Worm (Caenorhabditis elegans) whole organism, L4 larva: ENCODE data around the gene pptr-2.

Source experiments
- F49E8.2 ChIP-seq: sonication (generic microtip); optimal IDR thresholded peaks from 2 replicates; lab custom pipeline; 2016; ENCODE audit warnings: missing compliant biosample characterization, mild to moderate bottlenecking, missing genetic modification characterization, borderline replicate concordance
- R02D3.7 ChIP-seq: fragments of 150-350 bp; sonication (generic microtip); optimal IDR thresholded peaks from 3 replicates; lab custom pipeline; 2014; ENCODE audit warnings: missing biosample characterization, missing genetic modification characterization
- Y105C5A.15 ChIP-seq: fragments of 200-800 bp; sonication (Bioruptor generic); IDR thresholded peaks from 2 replicates; pipeline ENCODE4 v1.3.6; 2022; ENCODE audit warnings: missing genetic modification characterization, missing compliant biosample characterization
- Y75B8A.6 ChIP-seq: fragments of 200-800 bp; sonication (Bioruptor generic); IDR thresholded peaks from 2 replicates; pipeline ENCODE4 v1.3.6; 2022; ENCODE audit warnings: missing genetic modification reagents, missing genetic modification characterization, missing compliant biosample characterization
- ama-1 ChIP-seq: fragments of 150-350 bp; optimal IDR thresholded peaks from 2 replicates; lab custom pipeline; 2014; ENCODE audit warnings: inconsistent platforms, mixed read lengths
- arid-1 ChIP-seq: fragments of 200-800 bp; sonication (Bioruptor generic); conservative IDR thresholded peaks from 2 replicates; pipeline ENCODE4 v1.3.6; 2022; ENCODE audit warnings: missing genetic modification reagents, missing genetic modification characterization, missing compliant biosample characterization
- ceh-44 ChIP-seq: fragments of 200-800 bp; sonication (Bioruptor generic); IDR thresholded peaks from 2 replicates; pipeline ENCODE4 v1.3.6; 2022; ENCODE audit warnings: missing genetic modification reagents, missing genetic modification characterization, missing compliant biosample characterization
- ctbp-1 ChIP-seq: fragments of 200-800 bp; sonication (Bioruptor generic); IDR thresholded peaks from 2 replicates; pipeline ENCODE4 v1.3.6; 2022; ENCODE audit warnings: missing genetic modification reagents, missing genetic modification characterization, missing compliant biosample characterization
- daf-16 ChIP-seq, 3 experiments: sonication (generic microtip); optimal IDR thresholded peaks; 2 replicates each; lab custom pipeline; 2016 to 2017; ENCODE audit warnings: missing genetic modification characterization in 3 of 3, missing genetic modification reagents in 3 of 3, mild to moderate bottlenecking in 2 of 3, missing compliant biosample characterization in 2 of 3, missing biosample characterization in 1 of 3, moderate library complexity in 1 of 3
- daf-19 ChIP-seq: fragments of 200-800 bp; sonication (Bioruptor generic); conservative IDR thresholded peaks from 2 replicates; pipeline ENCODE4 v1.3.6; 2022; ENCODE audit warnings: missing genetic modification characterization, missing compliant biosample characterization
- daf-8 ChIP-seq: fragments of 200-800 bp; sonication (Bioruptor generic); IDR thresholded peaks from 2 replicates; pipeline ENCODE4 v1.3.6; 2022; ENCODE audit warnings: missing genetic modification characterization, missing compliant biosample characterization
- dmd-6 ChIP-seq: fragments of 200-800 bp; sonication (Bioruptor generic); IDR thresholded peaks from 2 replicates; pipeline ENCODE4 v1.3.6; 2022; ENCODE audit warnings: missing genetic modification reagents, missing genetic modification characterization, missing compliant biosample characterization
- dve-1 ChIP-seq: sonication (generic microtip); optimal IDR thresholded peaks from 2 replicates; lab custom pipeline; 2017; ENCODE audit warnings: antibody characterized with exemption, mild to moderate bottlenecking, missing genetic modification characterization, missing compliant biosample characterization; ENCODE audit not compliant: insufficient read depth
- hlh-11 ChIP-seq: fragments of 200-800 bp; sonication (Bioruptor generic); optimal IDR thresholded peaks from 2 replicates; lab custom pipeline; 2018; ENCODE audit warnings: mild to moderate bottlenecking, missing genetic modification characterization, missing compliant biosample characterization
- hmg-1.1 ChIP-seq: fragments of 200-800 bp; sonication (Bioruptor generic); IDR thresholded peaks from 2 replicates; pipeline ENCODE4 v1.3.6; 2022; ENCODE audit warnings: missing genetic modification reagents, missing genetic modification characterization, missing compliant biosample characterization
- lin-1 ChIP-seq: fragments of 200-800 bp; sonication (Bioruptor generic); IDR thresholded peaks from 2 replicates; pipeline ENCODE4 v1.3.6; 2022; ENCODE audit warnings: missing genetic modification reagents, missing genetic modification characterization, missing compliant biosample characterization
- lin-15B ChIP-seq: fragments of 150-350 bp; sonication (generic microtip); optimal IDR thresholded peaks from 3 replicates; lab custom pipeline; 2014; ENCODE audit warnings: missing biosample characterization, missing genetic modification characterization
- lin-29 ChIP-seq: fragments of 200-800 bp; sonication (Bioruptor generic); IDR thresholded peaks from 2 replicates; pipeline ENCODE4 v1.3.6; 2022; ENCODE audit warnings: missing genetic modification reagents, missing genetic modification characterization, missing compliant biosample characterization
- lir-3 ChIP-seq: sonication (generic microtip); optimal IDR thresholded peaks from 2 replicates; lab custom pipeline; 2016; ENCODE audit warnings: mild to moderate bottlenecking, missing genetic modification characterization, missing compliant biosample characterization
- madf-5 ChIP-seq, 2 experiments: fragments of 200-800 bp; sonication (Bioruptor generic); IDR thresholded peaks; 2 replicates each; pipeline ENCODE4 v1.3.6; 2022; ENCODE audit warnings: missing compliant biosample characterization in 2 of 2, missing genetic modification characterization in 2 of 2
- mdl-1 ChIP-seq, 2 experiments: fragments of 150-350 bp in 1 of 2; sonication (generic microtip) in 1 of 2; optimal IDR thresholded peaks; 2 replicates each; lab custom pipeline; 2014 to 2017; ENCODE audit warnings: missing biosample characterization in 2 of 2, missing genetic modification characterization in 2 of 2
- nhr-10 ChIP-seq: fragments of 150-350 bp; optimal IDR thresholded peaks from 2 replicates; lab custom pipeline; 2014; ENCODE audit warnings: missing biosample characterization, missing genetic modification characterization
- nhr-11 ChIP-seq: fragments of 150-350 bp; optimal IDR thresholded peaks from 2 replicates; lab custom pipeline; 2014; ENCODE audit warnings: missing biosample characterization, missing genetic modification characterization
- nhr-237 ChIP-seq: sonication (generic microtip); optimal IDR thresholded peaks from 2 replicates; lab custom pipeline; 2017; ENCODE audit warnings: missing biosample characterization, missing genetic modification characterization
- nhr-28 ChIP-seq: fragments of 150-350 bp; optimal IDR thresholded peaks from 2 replicates; lab custom pipeline; 2014; ENCODE audit warnings: missing biosample characterization, missing genetic modification characterization
- nhr-42 ChIP-seq: fragments of 200-800 bp; sonication (Bioruptor generic); IDR thresholded peaks from 2 replicates; pipeline ENCODE4 v1.3.6; 2022; ENCODE audit warnings: missing genetic modification characterization, missing compliant biosample characterization
- nhr-76 ChIP-seq: fragments of 150-350 bp; optimal IDR thresholded peaks from 2 replicates; lab custom pipeline; 2014; ENCODE audit warnings: missing biosample characterization, missing genetic modification characterization
- nhr-77 ChIP-seq: fragments of 150-350 bp; optimal IDR thresholded peaks from 2 replicates; lab custom pipeline; 2014; ENCODE audit warnings: missing biosample characterization, missing genetic modification characterization
- pqm-1 ChIP-seq: sonication (generic microtip); optimal IDR thresholded peaks from 2 replicates; lab custom pipeline; 2017; ENCODE audit warnings: missing biosample characterization, missing genetic modification characterization
- saeg-2 ChIP-seq: fragments of 200-800 bp; sonication (Bioruptor generic); IDR thresholded peaks from 2 replicates; pipeline ENCODE4 v1.3.6; 2022; ENCODE audit warnings: missing genetic modification reagents, missing genetic modification characterization, missing compliant biosample characterization
- sdz-12 ChIP-seq: fragments of 200-800 bp; sonication (Bioruptor generic); optimal IDR thresholded peaks from 2 replicates; lab custom pipeline; 2018; ENCODE audit warnings: mild to moderate bottlenecking, missing genetic modification characterization, missing compliant biosample characterization
- set-16 ChIP-seq: fragments of 200-800 bp; sonication (Bioruptor generic); IDR thresholded peaks from 2 replicates; pipeline ENCODE4 v1.3.6; 2022; ENCODE audit warnings: missing genetic modification reagents, missing genetic modification characterization, missing compliant biosample characterization
- tag-97 ChIP-seq: fragments of 200-800 bp; sonication (Bioruptor generic); IDR thresholded peaks from 2 replicates; pipeline ENCODE4 v1.3.6; 2022; ENCODE audit warnings: missing genetic modification characterization, missing compliant biosample characterization
- unc-39 ChIP-seq: sonication (generic microtip); optimal IDR thresholded peaks from 2 replicates; lab custom pipeline; 2017; ENCODE audit warnings: missing biosample characterization, missing genetic modification characterization
- unc-62 ChIP-seq, 3 experiments: fragments of 150-350 bp in 1 of 3; sonication (generic microtip); optimal IDR thresholded peaks in 2 of 3; peaks in 1 of 3; 1 replicate in 1 of 3; 2 replicates in 2 of 3; lab custom pipeline; 2014 to 2017; ENCODE audit warnings: missing biosample characterization in 3 of 3, missing genetic modification characterization in 3 of 3, missing genetic modification reagents in 3 of 3, missing genotype in 1 of 3
- zfp-2 ChIP-seq: sonication (generic microtip); optimal IDR thresholded peaks from 2 replicates; lab custom pipeline; 2016; ENCODE audit warnings: mild to moderate bottlenecking, missing genetic modification characterization, missing compliant biosample characterization
- zfp-3 ChIP-seq: fragments of 200-800 bp; sonication (Bioruptor generic); conservative IDR thresholded peaks from 2 replicates; pipeline ENCODE4 v1.3.6; 2022; ENCODE audit warnings: missing genetic modification reagents, missing genetic modification characterization, missing compliant biosample characterization
- zip-11 ChIP-seq: fragments of 200-800 bp; sonication (Bioruptor generic); IDR thresholded peaks from 2 replicates; pipeline ENCODE4 v1.3.6; 2022; ENCODE audit warnings: missing genetic modification characterization, missing compliant biosample characterization
- ztf-7 ChIP-seq: fragments of 150-350 bp; optimal IDR thresholded peaks from 2 replicates; lab custom pipeline; 2014; ENCODE audit warnings: missing biosample characterization, missing genetic modification characterization

The pptr-2 gene

ce11 chrV:11082475-11082874 is 47.7 kb upstream of the pptr-2 start (continued):
- no peak for TF ChIP-seq daf-19 (GFP tag; lab: Robert Waterston, UW)
- TF ChIP-seq pqm-1 (tag; lab: Kevin White, UChicago): no peak
- TF ChIP-seq mdl-1 (tag; optimal IDR thresholded peaks at IDR 0.05; lab: Kevin White, UChicago): no peak
- TF ChIP-seq nhr-76 (tag; lab: Kevin White, UChicago): no peak
- no peak for TF ChIP-seq nhr-10 (tag; lab: Kevin White, UChicago)
- TF ChIP-seq zfp-2 (tag; lab: Kevin White, UChicago): no peak
- no peak for TF ChIP-seq saeg-2 (GFP tag; lab: Robert Waterston, UW)
- no peak for TF ChIP-seq F49E8.2
- no peak for TF ChIP-seq lir-3 (tag; lab: Kevin White, UChicago)
- TF ChIP-seq ceh-44 (GFP tag; lab: Robert Waterston, UW): no peak

ce11 chrV:11080345-11081102 is 45.8 kb upstream of the pptr-2 start, which contains the start of gene act-1:
Gene act-1, plus strand, starts transcription at chrV:11081052.
- TF ChIP-seq unc-39 (tag; lab: Kevin White, UChicago) (no peak), dmd-6 (GFP tag; lab: Robert Waterston, UW) (0 out of 2 replicates have a peak, but pooled peaks have one; percentile 41), ama-1 (lab: Kevin White, UChicago) (peak; percentile 5), unc-62 (GFP tag; optimal IDR thresholded peaks at IDR 0.05 in 1 of 2; lab: Kevin White, UChicago) (peak in 1 of 2 experiments; percentile 54), unc-62 (tag; optimal IDR thresholded peaks at IDR 0.05; lab: Kevin White, UChicago) (no peak), ctbp-1 (GFP tag; lab: Robert Waterston, UW) (0 out of 2 replicates have a peak, but pooled peaks have one; percentile 61), saeg-2 (GFP tag; lab: Robert Waterston, UW) (no peak), dve-1 (peak; percentile 26), arid-1 (GFP tag; lab: Robert Waterston, UW) (0 out of 2 replicates have a peak, but pooled peaks have one; percentile 4), nhr-237 (tag; lab: Kevin White, UChicago) (no peak), nhr-42 (GFP tag; lab: Robert Waterston, UW) (no peak), pqm-1 (tag; lab: Kevin White, UChicago) (peak; percentile 95), hlh-11 (tag; lab: Kevin White, UChicago) (peak; percentile 34), nhr-11 (tag; lab: Kevin White, UChicago) (peak; percentile 73), daf-16 (GFP tag; optimal IDR thresholded peaks at IDR 0.05; lab: Kevin White, UChicago) (peak in 1 of 2 experiments; percentile 95), daf-16 (tag; optimal IDR thresholded peaks at IDR 0.05; lab: Kevin White, UChicago) (no peak), set-16 (0 out of 2 replicates have a peak, but pooled peaks have one; percentile 13), nhr-77 (tag; lab: Kevin White, UChicago) (peak; percentile 6), sdz-12 (no peak), lin-15B (tag; lab: Kevin White, UChicago) (no peak), hmg-1.1 (0 out of 2 replicates have a peak, but pooled peaks have one; percentile 33), nhr-28 (tag; lab: Kevin White, UChicago) (peak; percentile 66)

DNA sequence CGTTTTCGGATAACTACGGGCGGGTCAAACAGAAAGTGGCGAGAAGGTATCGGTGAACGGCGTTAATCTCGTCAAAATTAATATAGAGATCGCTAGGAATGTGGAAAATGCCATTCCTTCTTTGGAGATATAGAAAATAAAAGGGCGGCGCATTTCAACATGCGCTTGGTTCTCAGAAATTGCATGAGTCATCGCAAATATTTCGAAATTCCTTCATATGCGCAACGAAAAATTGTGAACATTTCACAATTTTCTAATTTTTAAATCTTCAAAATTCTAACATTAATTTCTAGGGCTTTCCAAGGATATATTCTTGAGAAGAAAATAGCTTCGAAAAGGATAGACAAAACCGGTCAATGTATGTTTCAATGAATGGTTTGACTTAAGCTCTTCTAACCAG is 44.1 kb upstream of the pptr-2 start:
- TF ChIP-seq Y75B8A.6 (no peak), daf-8 (GFP tag; lab: Robert Waterston, UW) (no peak), Y105C5A.15 (GFP tag; lab: Robert Waterston, UW) (no peak), R02D3.7 (tag; lab: Kevin White, UChicago) (no peak), ztf-7 (tag; lab: Kevin White, UChicago) (no peak), tag-97 (GFP tag; lab: Robert Waterston, UW) (no peak), unc-39 (tag; lab: Kevin White, UChicago) (no peak), zip-11 (GFP tag; lab: Robert Waterston, UW) (no peak), lin-1 (GFP tag; lab: Robert Waterston, UW) (no peak), madf-5 (GFP tag; IDR thresholded peaks at IDR 0.05; lab: Robert Waterston, UW) (no peak), lin-29 (GFP tag; lab: Robert Waterston, UW) (no peak), ctbp-1 (GFP tag; lab: Robert Waterston, UW) (no peak), zfp-3 (no peak)
